Worm (Caenorhabditis elegans) whole organism, early embryonic: Measurements from ENCODE around the gene phf-10.

Source experiments
- B0310.2 ChIP-seq: sonication (generic microtip); optimal IDR thresholded peaks from 2 replicates; lab custom pipeline; 2016; ENCODE audit warnings: mild to moderate bottlenecking, missing genetic modification characterization, missing compliant biosample characterization
- ama-1 ChIP-seq: fragments of 150-350 bp; optimal IDR thresholded peaks from 2 replicates; lab custom pipeline; 2014
- ceh-36 ChIP-seq: sonication (generic microtip); optimal IDR thresholded peaks from 2 replicates; lab custom pipeline; 2016; ENCODE audit warnings: missing genetic modification characterization, inconsistent platforms, missing compliant biosample characterization
- ets-7 ChIP-seq: sonication (generic microtip); optimal IDR thresholded peaks from 2 replicates; lab custom pipeline; 2016; ENCODE audit warnings: missing genotype, missing genetic modification characterization, missing compliant biosample characterization
- flt-1 ChIP-seq: fragments of 200-800 bp; sonication (Bioruptor generic); IDR thresholded peaks from 2 replicates; pipeline ENCODE4 v1.3.6; 2022; ENCODE audit warnings: missing genetic modification characterization, missing compliant biosample characterization
- hmbx-1 ChIP-seq: sonication (generic microtip); optimal IDR thresholded peaks from 2 replicates; lab custom pipeline; 2016; ENCODE audit warnings: mild to moderate bottlenecking, missing genetic modification characterization, missing compliant biosample characterization
- hmg-4 ChIP-seq: fragments of 200-800 bp; sonication (Bioruptor generic); optimal IDR thresholded peaks from 2 replicates; lab custom pipeline; 2018; ENCODE audit warnings: mild to moderate bottlenecking, missing genetic modification characterization, missing compliant biosample characterization
- hnd-1 ChIP-seq: sonication (generic microtip); optimal IDR thresholded peaks from 2 replicates; lab custom pipeline; 2016; ENCODE audit warnings: missing genetic modification characterization, missing compliant biosample characterization
- tbx-37 ChIP-seq: fragments of 200-800 bp; sonication (Bioruptor generic); conservative IDR thresholded peaks from 2 replicates; pipeline ENCODE4 v1.3.6; 2022; ENCODE audit warnings: missing genetic modification reagents, missing genetic modification characterization, missing compliant biosample characterization
- tra-4 ChIP-seq: sonication (generic microtip); optimal IDR thresholded peaks from 2 replicates; lab custom pipeline; 2017; ENCODE audit warnings: missing genetic modification characterization, missing compliant biosample characterization

DNA sequence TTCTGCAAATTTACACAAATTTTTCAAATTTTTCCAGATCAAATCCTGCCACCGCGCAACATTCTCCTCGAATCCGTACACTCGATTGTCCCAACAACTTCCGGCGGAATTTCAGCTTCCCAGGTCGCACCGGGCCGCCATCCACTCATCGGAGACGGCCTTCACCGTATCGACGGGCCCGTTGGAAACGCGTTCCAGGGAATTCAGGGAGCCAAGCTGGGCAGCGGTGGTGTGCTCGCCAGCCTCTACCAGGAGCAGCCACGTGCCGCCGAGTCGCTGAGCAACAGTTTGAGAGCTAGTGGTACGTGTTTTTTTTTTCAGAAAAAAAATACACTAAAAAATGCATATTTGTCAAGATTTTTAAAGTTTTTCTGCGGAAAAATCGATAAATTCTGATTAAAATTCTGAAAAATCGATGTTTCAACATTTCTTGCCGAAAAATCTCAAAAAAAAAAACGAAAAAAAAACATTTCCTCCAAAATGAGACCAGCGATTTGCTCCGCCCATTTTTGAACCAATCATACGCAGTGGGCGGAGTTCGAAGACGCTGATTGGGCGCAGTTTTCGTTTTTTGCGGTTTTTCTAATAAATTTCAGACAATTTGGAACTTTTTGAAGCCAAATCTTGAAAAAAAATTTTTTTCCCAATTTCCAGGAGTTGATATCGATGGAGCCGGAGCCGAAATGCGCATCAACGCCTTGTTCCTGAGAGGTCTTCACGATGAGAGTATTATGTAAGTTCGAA is 45.8 kb upstream of the phf-10 start:
- TF ChIP-seq ama-1 (lab: Kevin White, UChicago) (no peak), flt-1 (no peak), ets-7 (tag; lab: Kevin White, UChicago) (no peak), ceh-36 (tag; lab: Kevin White, UChicago) (no peak), tbx-37 (no peak), hmg-4 (GFP tag; lab: Kevin White, UChicago) (no peak), B0310.2 (tag; lab: Kevin White, UChicago) (no peak), hmbx-1 (tag; lab: Kevin White, UChicago) (no peak), hnd-1 (tag; lab: Kevin White, UChicago) (no peak), tra-4 (tag; lab: Kevin White, UChicago) (no peak)
